Worm (Caenorhabditis elegans) whole organism, L4 larva: Measurements from ENCODE around the gene chd-3.

ENCODE experiments used
- D1046.2 ChIP-seq: fragments of 200-800 bp; sonication (Bioruptor generic); IDR thresholded peaks from 2 replicates; pipeline ENCODE4 v1.3.6; 2022; ENCODE audit warnings: missing genetic modification characterization, missing compliant biosample characterization
- F37D6.2 ChIP-seq: sonication (generic microtip); optimal IDR thresholded peaks from 2 replicates; lab custom pipeline; 2016; ENCODE audit warnings: mild to moderate bottlenecking, missing genetic modification characterization, missing compliant biosample characterization
- F49E8.2 ChIP-seq: sonication (generic microtip); optimal IDR thresholded peaks from 2 replicates; lab custom pipeline; 2016; ENCODE audit warnings: missing compliant biosample characterization, mild to moderate bottlenecking, missing genetic modification characterization, borderline replicate concordance
- T26A8.4 ChIP-seq: fragments of 200-800 bp; sonication (Bioruptor generic); IDR thresholded peaks from 2 replicates; pipeline ENCODE4 v1.3.6; 2022; ENCODE audit warnings: missing genetic modification characterization, missing compliant biosample characterization
- Y105C5A.15 ChIP-seq: fragments of 200-800 bp; sonication (Bioruptor generic); IDR thresholded peaks from 2 replicates; pipeline ENCODE4 v1.3.6; 2022; ENCODE audit warnings: missing genetic modification characterization, missing compliant biosample characterization
- Y48G9A.11 ChIP-seq: fragments of 200-800 bp; sonication (Bioruptor generic); IDR thresholded peaks from 2 replicates; pipeline ENCODE4 v1.3.6; 2022; ENCODE audit warnings: missing genetic modification reagents, missing genetic modification characterization, missing compliant biosample characterization
- Y5F2A.4 ChIP-seq: fragments of 200-800 bp; sonication (Bioruptor generic); optimal IDR thresholded peaks from 2 replicates; lab custom pipeline; 2018; ENCODE audit warnings: mild to moderate bottlenecking, missing genetic modification characterization, missing compliant biosample characterization
- aly-2 ChIP-seq: sonication (generic microtip); optimal IDR thresholded peaks from 2 replicates; lab custom pipeline; 2018; ENCODE audit warnings: missing biosample characterization, missing genetic modification characterization
- arid-1 ChIP-seq: fragments of 200-800 bp; sonication (Bioruptor generic); conservative IDR thresholded peaks from 2 replicates; pipeline ENCODE4 v1.3.6; 2022; ENCODE audit warnings: missing genetic modification reagents, missing genetic modification characterization, missing compliant biosample characterization
- ceh-20 ChIP-seq: fragments of 200-800 bp; sonication (Bioruptor generic); IDR thresholded peaks from 2 replicates; pipeline ENCODE4 v1.3.6; 2022; ENCODE audit warnings: missing genetic modification reagents, missing genetic modification characterization, missing compliant biosample characterization
- ceh-32 ChIP-seq: sonication (generic microtip); optimal IDR thresholded peaks from 2 replicates; lab custom pipeline; 2016; ENCODE audit warnings: mild to moderate bottlenecking, missing genetic modification characterization, missing compliant biosample characterization; ENCODE audit not compliant: poor library complexity
- ceh-62 ChIP-seq: sonication (generic microtip); optimal IDR thresholded peaks from 2 replicates; lab custom pipeline; 2017; ENCODE audit warnings: missing biosample characterization, missing genetic modification characterization
- ceh-82 ChIP-seq: sonication (generic microtip); optimal IDR thresholded peaks from 2 replicates; lab custom pipeline; 2017; ENCODE audit warnings: missing biosample characterization, missing genetic modification characterization
- daf-19 ChIP-seq: fragments of 200-800 bp; sonication (Bioruptor generic); conservative IDR thresholded peaks from 2 replicates; pipeline ENCODE4 v1.3.6; 2022; ENCODE audit warnings: missing genetic modification characterization, missing compliant biosample characterization
- daf-8 ChIP-seq: fragments of 200-800 bp; sonication (Bioruptor generic); IDR thresholded peaks from 2 replicates; pipeline ENCODE4 v1.3.6; 2022; ENCODE audit warnings: missing genetic modification characterization, missing compliant biosample characterization
- dmd-6 ChIP-seq: fragments of 200-800 bp; sonication (Bioruptor generic); IDR thresholded peaks from 2 replicates; pipeline ENCODE4 v1.3.6; 2022; ENCODE audit warnings: missing genetic modification reagents, missing genetic modification characterization, missing compliant biosample characterization
- duxl-1 ChIP-seq: sonication (generic microtip); optimal IDR thresholded peaks from 2 replicates; lab custom pipeline; 2016; ENCODE audit warnings: mild to moderate bottlenecking, missing genetic modification characterization, moderate library complexity, missing compliant biosample characterization; ENCODE audit not compliant: poor library complexity
- egl-27 ChIP-seq: sonication (generic microtip); optimal IDR thresholded peaks from 3 replicates; lab custom pipeline; 2017; ENCODE audit warnings: missing biosample characterization, missing genetic modification reagents, missing genetic modification characterization
- fkh-10 ChIP-seq: fragments of 150-350 bp; optimal IDR thresholded peaks from 2 replicates; lab custom pipeline; 2014; ENCODE audit warnings: missing biosample characterization, missing genetic modification reagents, missing genetic modification characterization
- fos-1 ChIP-seq: fragments of 150-350 bp; optimal IDR thresholded peaks from 2 replicates; lab custom pipeline; 2014; ENCODE audit warnings: missing biosample characterization, missing genetic modification characterization
- gei-8 ChIP-seq: fragments of 200-800 bp; sonication (Bioruptor generic); optimal IDR thresholded peaks from 2 replicates; lab custom pipeline; 2018; ENCODE audit warnings: mild to moderate bottlenecking, missing genetic modification characterization, missing compliant biosample characterization
- hif-1 ChIP-seq, 2 experiments: sonication (generic microtip); optimal IDR thresholded peaks; 2 replicates each; lab custom pipeline; 2016 to 2017; ENCODE audit warnings: missing compliant biosample characterization in 2 of 2, missing genetic modification characterization in 2 of 2, missing genetic modification reagents in 2 of 2, missing genotype in 2 of 2, mild to moderate bottlenecking in 1 of 2
- hlh-11 ChIP-seq: fragments of 200-800 bp; sonication (Bioruptor generic); optimal IDR thresholded peaks from 2 replicates; lab custom pipeline; 2018; ENCODE audit warnings: mild to moderate bottlenecking, missing genetic modification characterization, missing compliant biosample characterization
- jun-1 ChIP-seq: fragments of 150-350 bp; optimal IDR thresholded peaks from 2 replicates; lab custom pipeline; 2014; ENCODE audit warnings: missing biosample characterization, missing genetic modification reagents, missing genetic modification characterization
- lin-13 ChIP-seq: fragments of 150-350 bp; optimal IDR thresholded peaks from 2 replicates; lab custom pipeline; 2014; ENCODE audit warnings: missing biosample characterization, missing genetic modification reagents, missing genetic modification characterization
- lin-15B ChIP-seq: fragments of 150-350 bp; sonication (generic microtip); optimal IDR thresholded peaks from 3 replicates; lab custom pipeline; 2014; ENCODE audit warnings: missing biosample characterization, missing genetic modification characterization
- lin-38 ChIP-seq: fragments of 200-800 bp; sonication (Bioruptor generic); IDR thresholded peaks from 2 replicates; pipeline ENCODE4 v1.3.6; 2022; ENCODE audit warnings: missing genetic modification reagents, missing genetic modification characterization, missing compliant biosample characterization
- lsy-2 ChIP-seq, 2 experiments: fragments of 150-350 bp in 1 of 2; sonication (generic microtip) in 1 of 2; optimal IDR thresholded peaks; 2 replicates each; lab custom pipeline; 2014 to 2017; ENCODE audit warnings: missing biosample characterization in 2 of 2, missing genetic modification characterization in 2 of 2
- mdl-1 ChIP-seq, 2 experiments: fragments of 150-350 bp in 1 of 2; sonication (generic microtip) in 1 of 2; optimal IDR thresholded peaks; 2 replicates each; lab custom pipeline; 2014 to 2017; ENCODE audit warnings: missing biosample characterization in 2 of 2, missing genetic modification characterization in 2 of 2
- mxl-2 ChIP-seq: fragments of 200-800 bp; sonication (Bioruptor generic); conservative IDR thresholded peaks from 2 replicates; pipeline ENCODE4 v1.3.6; 2022; ENCODE audit warnings: missing genetic modification reagents, missing genetic modification characterization, missing compliant biosample characterization
- nhr-11 ChIP-seq: fragments of 150-350 bp; optimal IDR thresholded peaks from 2 replicates; lab custom pipeline; 2014; ENCODE audit warnings: missing biosample characterization, missing genetic modification characterization
- nhr-111 ChIP-seq: fragments of 200-800 bp; sonication (Bioruptor generic); optimal IDR thresholded peaks from 2 replicates; lab custom pipeline; 2018; ENCODE audit warnings: mild to moderate bottlenecking, missing genetic modification characterization, missing compliant biosample characterization
- nhr-25 ChIP-seq: sonication (generic microtip); optimal IDR thresholded peaks from 2 replicates; lab custom pipeline; 2017; ENCODE audit warnings: missing genetic modification characterization, mild to moderate bottlenecking, missing compliant biosample characterization, antibody characterized with exemption, moderate library complexity, borderline replicate concordance; ENCODE audit not compliant: insufficient read depth
- nhr-28 ChIP-seq: fragments of 150-350 bp; optimal IDR thresholded peaks from 2 replicates; lab custom pipeline; 2014; ENCODE audit warnings: missing biosample characterization, missing genetic modification characterization
- nhr-41 ChIP-seq: fragments of 200-800 bp; sonication (Bioruptor generic); IDR thresholded peaks from 2 replicates; pipeline ENCODE4 v1.3.6; 2022; ENCODE audit warnings: missing genetic modification reagents, missing genetic modification characterization, missing compliant biosample characterization
- nhr-6 ChIP-seq: fragments of 150-350 bp; optimal IDR thresholded peaks from 2 replicates; lab custom pipeline; 2014; ENCODE audit warnings: missing biosample characterization, missing genetic modification characterization
- pqm-1 ChIP-seq: sonication (generic microtip); optimal IDR thresholded peaks from 2 replicates; lab custom pipeline; 2017; ENCODE audit warnings: missing biosample characterization, missing genetic modification characterization
- saeg-2 ChIP-seq: fragments of 200-800 bp; sonication (Bioruptor generic); IDR thresholded peaks from 2 replicates; pipeline ENCODE4 v1.3.6; 2022; ENCODE audit warnings: missing genetic modification reagents, missing genetic modification characterization, missing compliant biosample characterization
- set-16 ChIP-seq: fragments of 200-800 bp; sonication (Bioruptor generic); IDR thresholded peaks from 2 replicates; pipeline ENCODE4 v1.3.6; 2022; ENCODE audit warnings: missing genetic modification reagents, missing genetic modification characterization, missing compliant biosample characterization
- snpc-1.2 ChIP-seq: fragments of 200-800 bp; sonication (Bioruptor generic); IDR thresholded peaks from 2 replicates; pipeline ENCODE4 v1.3.6; 2022; ENCODE audit warnings: missing genetic modification reagents, missing genetic modification characterization, missing compliant biosample characterization
- snpc-4 ChIP-seq: fragments of 150-350 bp; optimal IDR thresholded peaks from 2 replicates; lab custom pipeline; 2014; ENCODE audit warnings: missing biosample characterization, missing genetic modification characterization
- spr-1 ChIP-seq: sonication (generic microtip); optimal IDR thresholded peaks from 2 replicates; lab custom pipeline; 2016; ENCODE audit warnings: mild to moderate bottlenecking, missing genetic modification characterization, missing compliant biosample characterization
- spr-3 ChIP-seq: fragments of 200-800 bp; sonication (Bioruptor generic); optimal IDR thresholded peaks from 2 replicates; lab custom pipeline; 2018; ENCODE audit warnings: mild to moderate bottlenecking, missing genetic modification characterization, missing compliant biosample characterization
- unc-39 ChIP-seq: sonication (generic microtip); optimal IDR thresholded peaks from 2 replicates; lab custom pipeline; 2017; ENCODE audit warnings: missing biosample characterization, missing genetic modification characterization
- vab-7 ChIP-seq: fragments of 200-800 bp; sonication (Bioruptor generic); IDR thresholded peaks from 2 replicates; pipeline ENCODE4 v1.3.6; 2022; ENCODE audit warnings: missing genetic modification reagents, missing genetic modification characterization, missing compliant biosample characterization
- zag-1 ChIP-seq: fragments of 150-350 bp; optimal IDR thresholded peaks from 2 replicates; lab custom pipeline; 2014; ENCODE audit warnings: missing biosample characterization, missing genetic modification characterization
- zfp-2 ChIP-seq: sonication (generic microtip); optimal IDR thresholded peaks from 2 replicates; lab custom pipeline; 2016; ENCODE audit warnings: mild to moderate bottlenecking, missing genetic modification characterization, missing compliant biosample characterization
- zip-11 ChIP-seq: fragments of 200-800 bp; sonication (Bioruptor generic); IDR thresholded peaks from 2 replicates; pipeline ENCODE4 v1.3.6; 2022; ENCODE audit warnings: missing genetic modification characterization, missing compliant biosample characterization
- zip-2 ChIP-seq: fragments of 150-350 bp; optimal IDR thresholded peaks from 2 replicates; lab custom pipeline; 2014; ENCODE audit warnings: missing biosample characterization, missing genetic modification characterization
- ztf-7 ChIP-seq: fragments of 150-350 bp; optimal IDR thresholded peaks from 2 replicates; lab custom pipeline; 2014; ENCODE audit warnings: missing biosample characterization, missing genetic modification characterization

chd-3 gene

ce11 chrX:12872022-12872888 is 19.9 kb upstream of the chd-3 start:
- peak; percentile 88 for TF ChIP-seq nhr-41 (GFP tag; lab: Robert Waterston, UW)
- peak; percentile 88 for TF ChIP-seq T26A8.4 (GFP tag; lab: Robert Waterston, UW)
- TF ChIP-seq zip-11 (GFP tag; lab: Robert Waterston, UW), result no peak
- TF ChIP-seq gei-8 (GFP tag; lab: Kevin White, UChicago), result peak; percentile 100
- TF ChIP-seq dmd-6 (GFP tag; lab: Robert Waterston, UW), result peak; percentile 100
- peak; percentile 96 for TF ChIP-seq nhr-28 (tag; lab: Kevin White, UChicago)
- TF ChIP-seq Y5F2A.4 (GFP tag; lab: Kevin White, UChicago), result no peak
- no peak for TF ChIP-seq nhr-111 (GFP tag; lab: Kevin White, UChicago)
- no peak for TF ChIP-seq ceh-32
- TF ChIP-seq duxl-1 (tag; lab: Kevin White, UChicago), result peak; percentile 27
- TF ChIP-seq snpc-1.2 (GFP tag; lab: Robert Waterston, UW), result no peak
- peak; percentile 73 for TF ChIP-seq lin-13 (GFP tag; lab: Kevin White, UChicago)
- TF ChIP-seq daf-19 (GFP tag; lab: Robert Waterston, UW), result no peak
- peak; percentile 100 for TF ChIP-seq hlh-11 (tag; lab: Kevin White, UChicago)
- TF ChIP-seq lin-15B (tag; lab: Kevin White, UChicago), result no peak
- peak; percentile 15 to 87 for TF ChIP-seq hif-1 (tag; optimal IDR thresholded peaks at IDR 0.05; lab: Kevin White, UChicago)
- no peak for TF ChIP-seq aly-2
- peak; percentile 82 for TF ChIP-seq set-16 (GFP tag; lab: Robert Waterston, UW)
- no peak for TF ChIP-seq F49E8.2 (tag; lab: Kevin White, UChicago)
- TF ChIP-seq spr-3 (GFP tag; lab: Kevin White, UChicago), result peak; percentile 34
- TF ChIP-seq snpc-4 (tag; lab: Kevin White, UChicago), result no peak
- peak; percentile 20 for TF ChIP-seq nhr-6 (tag; lab: Kevin White, UChicago)
- TF ChIP-seq daf-8, result no peak
- TF ChIP-seq spr-1, result peak; percentile 68
- no peak for TF ChIP-seq ceh-82 (tag; lab: Kevin White, UChicago)
- peak; percentile 3 for TF ChIP-seq ztf-7 (tag; lab: Kevin White, UChicago)
- no peak; the same call in 1 of the 2 replicates for TF ChIP-seq arid-1 (GFP tag; lab: Robert Waterston, UW)
- TF ChIP-seq egl-27 (tag; lab: Kevin White, UChicago), result no peak
- TF ChIP-seq saeg-2, result peak; percentile 98
- peak; percentile 55 for TF ChIP-seq lin-38
- TF ChIP-seq unc-39 (tag; lab: Kevin White, UChicago), result no peak
- no peak for TF ChIP-seq F37D6.2
- peak; percentile 80 for TF ChIP-seq pqm-1 (tag; lab: Kevin White, UChicago)
- peak; percentile 42 for TF ChIP-seq nhr-25 (tag; lab: Kevin White, UChicago)
- TF ChIP-seq fkh-10, result no peak
- TF ChIP-seq ceh-20 (GFP tag; lab: Robert Waterston, UW), result peak; percentile 60
- no peak for TF ChIP-seq Y105C5A.15 (GFP tag; lab: Robert Waterston, UW)
- no peak for TF ChIP-seq vab-7 (GFP tag; lab: Robert Waterston, UW)
- TF ChIP-seq lsy-2 (tag; optimal IDR thresholded peaks at IDR 0.05; lab: Kevin White, UChicago), result peak; percentile 48 to 77
- 0 out of 2 replicates have a peak, but pooled peaks have one; percentile 76 for TF ChIP-seq mxl-2 (GFP tag; lab: Robert Waterston, UW)
- TF ChIP-seq Y48G9A.11 (GFP tag; lab: Robert Waterston, UW), result no peak
- TF ChIP-seq jun-1 (tag; lab: Kevin White, UChicago), result peak; percentile 66
- peak; percentile 84 for TF ChIP-seq fos-1
- peak; percentile 44 for TF ChIP-seq zip-2 (tag; lab: Kevin White, UChicago)
- TF ChIP-seq zag-1, result no peak
- TF ChIP-seq zfp-2 (tag; lab: Kevin White, UChicago), result no peak
- TF ChIP-seq D1046.2 (GFP tag; lab: Robert Waterston, UW), result no peak
- peak; percentile 99 to 100 for TF ChIP-seq mdl-1 (tag; optimal IDR thresholded peaks at IDR 0.05; lab: Kevin White, UChicago)
- no peak for TF ChIP-seq ceh-62 (tag; lab: Kevin White, UChicago)
- TF ChIP-seq nhr-11 (tag; lab: Kevin White, UChicago), result peak; percentile 84
